Fruit fly (Drosophila melanogaster): Measurements from ENCODE around the gene CG15019.

The CG15019 gene

DNA sequence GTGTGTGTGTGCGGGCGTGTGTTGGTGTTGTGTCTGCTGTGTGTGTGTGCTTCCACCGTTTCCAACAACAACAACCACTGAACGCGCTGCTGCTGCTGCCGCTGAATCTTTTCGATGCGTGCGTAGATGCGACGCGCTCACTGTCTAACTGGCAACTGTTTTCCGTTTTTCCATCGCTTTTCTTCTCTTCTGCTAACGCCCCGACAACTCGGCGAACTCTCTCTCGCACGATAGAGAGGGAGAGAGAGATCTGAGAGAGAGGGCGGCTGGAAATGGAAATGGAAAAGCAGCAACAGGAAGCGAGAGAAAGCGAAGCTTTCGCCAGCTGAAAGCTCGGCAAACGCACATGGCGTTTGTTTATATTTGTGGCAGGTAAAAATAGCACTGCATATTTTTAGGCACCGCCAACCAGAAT is 25.6 kb downstream of the CG15019 start, which contains the start of gene DopEcR:
TSS of gene DopEcR (minus strand) at position 157 of the 415 bp plus-strand sequence.
- TF ChIP-seq brk (GFP tag; optimal IDR thresholded peaks at IDR 0.05) (no peak), Myc (optimal IDR thresholded peaks at IDR 0.05) (peak; percentile 12), CG32264 (GFP tag; optimal IDR thresholded peaks at IDR 0.05) (no peak), sv (GFP tag; optimal IDR thresholded peaks at IDR 0.05) (peak; percentile 12), HLH106 (tag; optimal IDR thresholded peaks at IDR 0.05) (no peak), Hr78 (GFP tag; optimal IDR thresholded peaks at IDR 0.05) (no peak)

DNA sequence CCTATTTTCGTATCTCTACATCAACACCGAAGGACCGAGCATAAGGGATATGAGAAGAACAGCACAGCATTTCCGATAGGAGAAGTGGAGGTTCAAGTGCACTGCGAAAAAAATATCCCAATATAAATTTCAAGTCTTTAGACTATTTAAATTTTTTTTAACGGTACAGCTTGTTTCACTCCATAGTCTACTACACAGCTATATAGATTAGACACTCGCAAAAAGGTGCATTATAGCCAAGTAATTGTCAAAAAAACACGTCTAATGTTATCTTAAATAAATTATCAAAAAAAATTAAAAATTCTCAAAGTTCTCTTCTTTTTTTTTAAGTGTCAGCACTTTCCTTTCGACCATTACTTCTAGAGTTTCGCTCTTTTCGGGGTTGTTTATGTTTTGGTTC is 27.0 kb downstream of the CG15019 start:
- peak; percentile 31 for TF ChIP-seq OdsH (GFP tag; optimal IDR thresholded peaks at IDR 0.05)
- TF ChIP-seq Dfd (GFP tag; optimal IDR thresholded peaks at IDR 0.05), result no peak
- TF ChIP-seq Mio (GFP tag; optimal IDR thresholded peaks at IDR 0.05), result no peak
- no peak for TF ChIP-seq Jra (GFP tag; optimal IDR thresholded peaks at IDR 0.05)
- TF ChIP-seq sv (GFP tag; optimal IDR thresholded peaks at IDR 0.05), result peak; percentile 24
- TF ChIP-seq Myc (optimal IDR thresholded peaks at IDR 0.05), result no peak
- TF ChIP-seq Hnf4 (GFP tag; optimal IDR thresholded peaks at IDR 0.05), result no peak
- no peak for TF ChIP-seq Sp1 (GFP tag; optimal IDR thresholded peaks at IDR 0.05)
- TF ChIP-seq CG32264 (GFP tag; optimal IDR thresholded peaks at IDR 0.05), result no peak
- TF ChIP-seq Vsx2 (GFP tag; optimal IDR thresholded peaks at IDR 0.05; ENCODE audit: partially characterized antibody), result no peak
- TF ChIP-seq dl (GFP tag; optimal IDR thresholded peaks at IDR 0.05; ENCODE audit: insufficient read depth in 1 of 2, partially characterized antibody in 2 of 2), result no peak
- TF ChIP-seq sage (GFP tag; optimal IDR thresholded peaks at IDR 0.05), result no peak
- TF ChIP-seq brk (GFP tag; optimal IDR thresholded peaks at IDR 0.05), result no peak
- no peak for TF ChIP-seq Rel (GFP tag; optimal IDR thresholded peaks at IDR 0.05)
- TF ChIP-seq Rel (tag; optimal IDR thresholded peaks at IDR 0.05), result no peak
- TF ChIP-seq CG9705 (GFP tag; optimal IDR thresholded peaks at IDR 0.05), result no peak
- TF ChIP-seq ey (GFP tag; optimal IDR thresholded peaks at IDR 0.05), result peak; percentile 47
- TF ChIP-seq br (GFP tag; optimal IDR thresholded peaks at IDR 0.05), result peak; percentile 9
- TF ChIP-seq Abd-B (GFP tag; optimal IDR thresholded peaks at IDR 0.05), result no peak
- no peak for TF ChIP-seq GATAd (GFP tag; optimal IDR thresholded peaks at IDR 0.05)
- TF ChIP-seq lola (GFP tag; optimal IDR thresholded peaks at IDR 0.05), result no peak
- no peak for TF ChIP-seq pan (optimal IDR thresholded peaks at IDR 0.05)
- no peak for TF ChIP-seq Dif (GFP tag; optimal IDR thresholded peaks at IDR 0.05; ENCODE audit: partially characterized antibody)
- no peak for TF ChIP-seq Hr78 (GFP tag; optimal IDR thresholded peaks at IDR 0.05)
- no peak for TF ChIP-seq jim (GFP tag; optimal IDR thresholded peaks at IDR 0.05)
- no peak for TF ChIP-seq Hr83 (GFP tag; optimal IDR thresholded peaks at IDR 0.05; ENCODE audit: poor library complexity, severe bottlenecking)
- peak; percentile 62 for TF ChIP-seq h (GFP tag; optimal IDR thresholded peaks at IDR 0.05)
- TF ChIP-seq dsf (GFP tag; optimal IDR thresholded peaks at IDR 0.05; ENCODE audit: borderline replicate concordance), result no peak
- TF ChIP-seq dmrt93B (GFP tag; optimal IDR thresholded peaks at IDR 0.05), result peak; percentile 11
- TF ChIP-seq CrebA (GFP tag; optimal IDR thresholded peaks at IDR 0.05; ENCODE audit: borderline replicate concordance), result no peak
- TF ChIP-seq rgr (GFP tag; optimal IDR thresholded peaks at IDR 0.05), result peak; percentile 42
- peak; percentile 42 for TF ChIP-seq fru (GFP tag; optimal IDR thresholded peaks at IDR 0.05)
- peak in 1 of 2 experiments; percentile 42 for TF ChIP-seq foxo (GFP tag; optimal IDR thresholded peaks at IDR 0.05)
- TF ChIP-seq tai (GFP tag; optimal IDR thresholded peaks at IDR 0.05), result no peak
- TF ChIP-seq HLH106 (tag; optimal IDR thresholded peaks at IDR 0.05), result peak; percentile 45
- no peak for TF ChIP-seq woc (GFP tag; optimal IDR thresholded peaks at IDR 0.05)
- no peak for TF ChIP-seq N (GFP tag; optimal IDR thresholded peaks at IDR 0.05)
- TF ChIP-seq usp (GFP tag; optimal IDR thresholded peaks at IDR 0.05), result no peak
- peak; percentile 71 for TF ChIP-seq psq (GFP tag; optimal IDR thresholded peaks at IDR 0.05)

DNA sequence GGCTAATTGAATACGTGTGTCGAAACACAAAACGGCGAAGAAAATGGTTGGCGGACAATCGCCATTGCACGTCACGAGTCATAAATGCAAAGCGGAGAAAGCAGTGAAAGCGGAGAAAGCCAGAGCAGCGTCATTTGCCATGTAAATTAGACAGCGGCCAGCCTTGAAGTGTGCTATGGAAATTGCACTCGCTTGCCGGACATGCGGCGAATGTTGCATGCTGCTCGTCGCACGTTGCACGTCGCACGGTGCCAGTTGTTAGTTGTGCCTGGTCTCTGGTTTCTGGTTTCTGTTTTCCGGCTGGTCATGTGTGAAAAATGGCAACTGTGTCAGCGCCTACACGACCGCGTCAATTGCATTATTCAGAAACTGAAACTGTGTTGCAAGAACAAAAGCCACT is 28.4 kb downstream of the CG15019 start:
- TF ChIP-seq HLH106 (tag; optimal IDR thresholded peaks at IDR 0.05) (no peak), Jra (GFP tag; optimal IDR thresholded peaks at IDR 0.05) (no peak), Hr83 (GFP tag; optimal IDR thresholded peaks at IDR 0.05; ENCODE audit: poor library complexity, severe bottlenecking) (no peak), CG9705 (GFP tag; optimal IDR thresholded peaks at IDR 0.05) (no peak), tai (GFP tag; optimal IDR thresholded peaks at IDR 0.05) (no peak), GATAd (GFP tag; optimal IDR thresholded peaks at IDR 0.05) (no peak), psq (GFP tag; optimal IDR thresholded peaks at IDR 0.05) (no peak), lola (GFP tag; optimal IDR thresholded peaks at IDR 0.05) (no peak), Dfd (GFP tag; optimal IDR thresholded peaks at IDR 0.05) (no peak), OdsH (GFP tag; optimal IDR thresholded peaks at IDR 0.05) (no peak), br (GFP tag; optimal IDR thresholded peaks at IDR 0.05) (no peak), Abd-B (GFP tag; optimal IDR thresholded peaks at IDR 0.05) (no peak), Hr78 (GFP tag; optimal IDR thresholded peaks at IDR 0.05) (no peak), sv (GFP tag; optimal IDR thresholded peaks at IDR 0.05) (no peak), pan (optimal IDR thresholded peaks at IDR 0.05) (no peak), sage (GFP tag; optimal IDR thresholded peaks at IDR 0.05) (no peak)

Data from whole organism, wandering third instar larva.